Worm (Caenorhabditis elegans) whole organism, L1 larva: ENCODE measurements around the gene F28G4.2.

Experiments
- C34B4.2 ChIP-seq: sonication (generic microtip); optimal IDR thresholded peaks from 2 replicates; lab custom pipeline; 2017; ENCODE audit warnings: mild to moderate bottlenecking, missing genetic modification characterization, missing compliant biosample characterization
- Y116A8C.19 ChIP-seq: sonication (generic microtip); optimal IDR thresholded peaks from 2 replicates; lab custom pipeline; 2016; ENCODE audit warnings: missing compliant biosample characterization, missing genetic modification characterization, borderline replicate concordance
- aha-1 ChIP-seq: fragments of 150-350 bp; optimal IDR thresholded peaks from 2 replicates; lab custom pipeline; 2014; ENCODE audit warnings: missing biosample characterization, missing genetic modification characterization
- blmp-1 ChIP-seq: fragments of 150-350 bp; optimal IDR thresholded peaks from 2 replicates; lab custom pipeline; 2014; ENCODE audit warnings: missing biosample characterization, missing genetic modification characterization
- ceh-63 ChIP-seq: fragments of 200-800 bp; sonication (Bioruptor generic); optimal IDR thresholded peaks from 2 replicates; lab custom pipeline; 2018; ENCODE audit warnings: mild to moderate bottlenecking, missing genetic modification characterization, missing compliant biosample characterization
- ceh-82 ChIP-seq, 3 experiments: fragments of 150-350 bp in 1 of 3; sonication (generic microtip) in 2 of 3; optimal IDR thresholded peaks; 2 replicates each; lab custom pipeline; 2014 to 2017; ENCODE audit warnings: missing biosample characterization in 3 of 3, missing genetic modification characterization in 3 of 3
- ceh-88 ChIP-seq: fragments of 200-800 bp; sonication (Bioruptor generic); IDR thresholded peaks from 2 replicates; pipeline ENCODE4 v1.3.6; 2022; ENCODE audit warnings: missing genetic modification characterization, missing compliant biosample characterization
- ceh-90 ChIP-seq: sonication (generic microtip); optimal IDR thresholded peaks from 2 replicates; lab custom pipeline; 2016; ENCODE audit warnings: missing genetic modification characterization, missing compliant biosample characterization
- efl-3 ChIP-seq: fragments of 200-800 bp; sonication (Bioruptor generic); optimal IDR thresholded peaks from 2 replicates; lab custom pipeline; 2018; ENCODE audit warnings: mild to moderate bottlenecking, missing genetic modification characterization, missing compliant biosample characterization
- egl-13 ChIP-seq: sonication (generic microtip); optimal IDR thresholded peaks from 2 replicates; lab custom pipeline; 2016; ENCODE audit warnings: missing genotype, missing genetic modification reagents, missing genetic modification characterization, missing compliant biosample characterization
- egl-27 ChIP-seq, 2 experiments: fragments of 150-350 bp in 1 of 2; sonication (generic microtip); optimal IDR thresholded peaks; 3 replicates each; lab custom pipeline; 2017 to 2018; ENCODE audit warnings: missing biosample characterization in 2 of 2, missing genetic modification characterization in 2 of 2, missing genetic modification reagents in 2 of 2
- fkh-10 ChIP-seq: sonication (generic microtip); optimal IDR thresholded peaks from 2 replicates; lab custom pipeline; 2017; ENCODE audit warnings: missing biosample characterization, missing genetic modification reagents, missing genetic modification characterization
- fkh-4 ChIP-seq: sonication (generic microtip); optimal IDR thresholded peaks from 2 replicates; lab custom pipeline; 2016; ENCODE audit warnings: missing compliant biosample characterization, missing genetic modification characterization, borderline replicate concordance
- fos-1 ChIP-seq: fragments of 150-350 bp; optimal IDR thresholded peaks from 2 replicates; lab custom pipeline; 2014; ENCODE audit warnings: missing biosample characterization, missing genetic modification characterization
- grh-1 ChIP-seq: fragments of 200-800 bp; sonication (Bioruptor generic); IDR thresholded peaks from 2 replicates; pipeline ENCODE4 v1.3.6; 2022; ENCODE audit warnings: missing genetic modification reagents, missing genetic modification characterization, missing compliant biosample characterization
- hlh-17 ChIP-seq: fragments of 200-800 bp; sonication (Bioruptor generic); optimal IDR thresholded peaks from 2 replicates; lab custom pipeline; 2018; ENCODE audit warnings: missing genetic modification characterization, mild to moderate bottlenecking, missing compliant biosample characterization, moderate library complexity, borderline replicate concordance
- hlh-4 ChIP-seq: sonication (generic microtip); optimal IDR thresholded peaks from 2 replicates; lab custom pipeline; 2016; ENCODE audit warnings: mild to moderate bottlenecking, missing genetic modification characterization, missing compliant biosample characterization
- isw-1 ChIP-seq: fragments of 200-800 bp; sonication (Bioruptor generic); IDR thresholded peaks from 2 replicates; pipeline ENCODE4 v1.3.6; 2022; ENCODE audit warnings: missing genetic modification characterization, missing compliant biosample characterization
- jun-1 ChIP-seq: fragments of 150-350 bp; optimal IDR thresholded peaks from 2 replicates; lab custom pipeline; 2014; ENCODE audit warnings: missing biosample characterization, missing genetic modification reagents, missing genetic modification characterization
- lin-13 ChIP-seq: fragments of 150-350 bp; optimal IDR thresholded peaks from 2 replicates; lab custom pipeline; 2014; ENCODE audit warnings: missing biosample characterization, missing genetic modification reagents, missing genetic modification characterization
- lin-15B ChIP-seq: fragments of 150-350 bp; sonication (generic microtip); optimal IDR thresholded peaks from 3 replicates; lab custom pipeline; 2014; ENCODE audit warnings: missing biosample characterization, missing genetic modification characterization
- lin-39 ChIP-seq: fragments of 150-350 bp; optimal IDR thresholded peaks from 2 replicates; lab custom pipeline; 2014; ENCODE audit warnings: missing biosample characterization, missing genetic modification reagents, missing genetic modification characterization
- lir-3 ChIP-seq: sonication (generic microtip); optimal IDR thresholded peaks from 2 replicates; lab custom pipeline; 2016; ENCODE audit warnings: mild to moderate bottlenecking, missing genetic modification characterization, moderate library complexity, missing compliant biosample characterization; ENCODE audit not compliant: poor library complexity
- nhr-11 ChIP-seq: fragments of 150-350 bp; optimal IDR thresholded peaks from 2 replicates; lab custom pipeline; 2014; ENCODE audit warnings: missing biosample characterization, missing genetic modification characterization
- nhr-12 ChIP-seq: sonication (generic microtip); optimal IDR thresholded peaks from 2 replicates; lab custom pipeline; 2017; ENCODE audit warnings: missing biosample characterization, missing genetic modification characterization
- nhr-20 ChIP-seq: sonication (generic microtip); optimal IDR thresholded peaks from 2 replicates; lab custom pipeline; 2016; ENCODE audit warnings: mild to moderate bottlenecking, missing genetic modification characterization, missing compliant biosample characterization
- nhr-237 ChIP-seq: fragments of 150-350 bp; optimal IDR thresholded peaks from 2 replicates; lab custom pipeline; 2014; ENCODE audit warnings: missing biosample characterization, missing genetic modification characterization
- nhr-28 ChIP-seq: fragments of 150-350 bp; optimal IDR thresholded peaks from 2 replicates; lab custom pipeline; 2014; ENCODE audit warnings: missing biosample characterization, missing genetic modification characterization
- nhr-47 ChIP-seq: sonication (generic microtip); optimal IDR thresholded peaks from 2 replicates; lab custom pipeline; 2016; ENCODE audit warnings: mild to moderate bottlenecking, missing genetic modification characterization, moderate library complexity, missing compliant biosample characterization
- nhr-77 ChIP-seq: fragments of 150-350 bp; optimal IDR thresholded peaks from 2 replicates; lab custom pipeline; 2014; ENCODE audit warnings: missing biosample characterization, missing genetic modification characterization
- nhr-85 ChIP-seq: sonication (generic microtip); peaks from one replicate; lab custom pipeline; 2016; ENCODE audit warnings: missing genetic modification characterization, inconsistent platforms, missing compliant biosample characterization
- pax-3 ChIP-seq: fragments of 200-800 bp; sonication (Bioruptor generic); optimal IDR thresholded peaks from 2 replicates; lab custom pipeline; 2018; ENCODE audit warnings: mild to moderate bottlenecking, missing genetic modification characterization, moderate library complexity, missing compliant biosample characterization
- pqm-1 ChIP-seq: sonication (generic microtip); optimal IDR thresholded peaks from 3 replicates; lab custom pipeline; 2017; ENCODE audit warnings: missing biosample characterization, missing genetic modification characterization
- rnt-1 ChIP-seq: sonication (generic microtip); optimal IDR thresholded peaks from 2 replicates; lab custom pipeline; 2016; ENCODE audit warnings: mild to moderate bottlenecking, missing genetic modification characterization, moderate library complexity, missing compliant biosample characterization
- skn-1 ChIP-seq: fragments of 150-350 bp; optimal IDR thresholded peaks from 2 replicates; lab custom pipeline; 2014; ENCODE audit warnings: missing biosample characterization, missing genetic modification characterization
- snpc-4 ChIP-seq: fragments of 150-350 bp; optimal IDR thresholded peaks from 2 replicates; lab custom pipeline; 2014; ENCODE audit warnings: missing biosample characterization, missing genetic modification characterization
- sptf-1 ChIP-seq: fragments of 150-350 bp; optimal IDR thresholded peaks from 2 replicates; lab custom pipeline; 2014; ENCODE audit warnings: missing biosample characterization, missing genetic modification characterization
- tbx-2 ChIP-seq: sonication (generic microtip); optimal IDR thresholded peaks from 2 replicates; lab custom pipeline; 2016; ENCODE audit warnings: missing genetic modification characterization, missing compliant biosample characterization
- ztf-11 ChIP-seq, 2 experiments: sonication (generic microtip); optimal IDR thresholded peaks; 2 replicates each; lab custom pipeline; 2016 to 2017; ENCODE audit warnings: missing genetic modification characterization in 2 of 2, missing biosample characterization in 1 of 2, missing compliant biosample characterization in 1 of 2

The F28G4.2 gene

ce11 chrV:16246579-16246978 lies 35.5 kb downstream of the F28G4.2 start, which contains the start of gene srh-95:
TSS of gene srh-95 (plus strand) at chrV:16246879.
- TF ChIP-seq nhr-77 (tag; lab: Kevin White, UChicago): no peak
- TF ChIP-seq Y116A8C.19 (tag; lab: Kevin White, UChicago): no peak
- TF ChIP-seq rnt-1: no peak
- no peak for TF ChIP-seq jun-1 (tag; lab: Kevin White, UChicago)
- no peak for TF ChIP-seq nhr-11 (tag; lab: Kevin White, UChicago)
- no peak for TF ChIP-seq C34B4.2
- TF ChIP-seq nhr-20 (tag; lab: Kevin White, UChicago): no peak
- TF ChIP-seq nhr-237 (tag; lab: Kevin White, UChicago): no peak
- no peak for TF ChIP-seq skn-1 (tag; lab: Kevin White, UChicago)
- TF ChIP-seq, all 84 proteins: peak for 0

- no peak for TF ChIP-seq lin-15B
- TF ChIP-seq isw-1 (GFP tag; lab: Robert Waterston, UW): no peak
- no peak for TF ChIP-seq nhr-12 (tag; lab: Kevin White, UChicago)
- no peak for TF ChIP-seq sptf-1 (tag; lab: Kevin White, UChicago)
- no peak for TF ChIP-seq ceh-82 (tag; optimal IDR thresholded peaks at IDR 0.05; lab: Kevin White, UChicago)
- no peak for TF ChIP-seq egl-27 (tag; optimal IDR thresholded peaks at IDR 0.05; lab: Kevin White, UChicago)
- TF ChIP-seq tbx-2: no peak
- TF ChIP-seq nhr-28 (tag; lab: Kevin White, UChicago): no peak
- TF ChIP-seq nhr-77 (tag; lab: Kevin White, UChicago): no peak
- no peak for TF ChIP-seq lin-39 (tag; lab: Kevin White, UChicago)
- TF ChIP-seq efl-3 (GFP tag; lab: Kevin White, UChicago): no peak
- TF ChIP-seq hlh-17 (GFP tag; lab: Kevin White, UChicago): no peak
- TF ChIP-seq ceh-63 (GFP tag; lab: Kevin White, UChicago): no peak
- TF ChIP-seq pax-3 (tag; lab: Kevin White, UChicago): no peak
- no peak for TF ChIP-seq ceh-90 (tag; lab: Kevin White, UChicago)
- no peak for TF ChIP-seq nhr-85 (tag; lab: Kevin White, UChicago)
- no peak for TF ChIP-seq pqm-1
- no peak for TF ChIP-seq fkh-4 (tag; lab: Kevin White, UChicago)
- no peak for TF ChIP-seq egl-13 (tag; lab: Kevin White, UChicago)
Measured at ce11 chrV:16244078-16244477, 38.0 kb downstream of the F28G4.2 start, which contains the start of gene srh-104. TSS of gene srh-104 (minus strand) at chrV:16244178.

- no peak for TF ChIP-seq nhr-20 (tag; lab: Kevin White, UChicago)
- no peak for TF ChIP-seq rnt-1
- no peak for TF ChIP-seq lin-13 (GFP tag; lab: Kevin White, UChicago)
- TF ChIP-seq ceh-82 (tag; optimal IDR thresholded peaks at IDR 0.05; lab: Kevin White, UChicago): no peak
- no peak for TF ChIP-seq hlh-17 (GFP tag; lab: Kevin White, UChicago)
- TF ChIP-seq pax-3 (tag; lab: Kevin White, UChicago): no peak
Measured at ce11 chrV:16237223-16237622, 44.9 kb downstream of the F28G4.2 start, which contains the start of gene F21H7.5. TSS of gene F21H7.5 (plus strand) at chrV:16237523.

DNA sequence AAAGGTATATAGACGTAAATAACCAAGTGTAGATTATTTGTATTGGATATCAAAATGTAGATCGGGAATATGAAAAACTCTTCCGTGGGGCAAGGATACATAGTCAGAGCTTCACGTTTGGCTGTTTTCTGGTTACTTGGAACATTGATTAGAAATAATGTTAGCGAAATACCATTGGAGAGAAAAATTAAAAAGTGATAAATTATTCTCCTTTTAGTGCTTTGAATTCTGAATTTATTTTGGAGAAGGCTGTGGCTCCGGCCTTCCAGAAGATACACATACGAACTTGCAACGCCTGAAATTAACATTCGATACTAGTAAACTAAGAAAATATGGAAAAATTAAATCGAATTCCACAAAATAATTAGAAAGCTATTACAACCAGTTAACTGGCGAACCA lies 46.5 kb downstream of the F28G4.2 start, which contains the start of gene srh-98:
srh-98 (minus strand) TSS at position 101 of the 400 bp plus-strand sequence.
- no peak for TF ChIP-seq snpc-4 (tag; lab: Kevin White, UChicago)
- TF ChIP-seq blmp-1 (tag; lab: Kevin White, UChicago): no peak
- TF ChIP-seq ceh-88: no peak
- no peak for TF ChIP-seq lir-3 (tag; lab: Kevin White, UChicago)
- TF ChIP-seq fkh-10 (GFP tag; lab: Kevin White, UChicago): no peak
- TF ChIP-seq hlh-4 (tag; lab: Kevin White, UChicago): no peak
- no peak for TF ChIP-seq grh-1 (GFP tag; lab: Robert Waterston, UW)
- TF ChIP-seq aha-1 (tag; lab: Kevin White, UChicago): no peak
- no peak for TF ChIP-seq fos-1 (tag; lab: Kevin White, UChicago)
- TF ChIP-seq ztf-11 (tag; optimal IDR thresholded peaks at IDR 0.05; lab: Kevin White, UChicago): no peak
- TF ChIP-seq jun-1 (tag; lab: Kevin White, UChicago): no peak
- no peak for TF ChIP-seq nhr-47 (tag; lab: Kevin White, UChicago)
- TF ChIP-seq ceh-90 (tag; lab: Kevin White, UChicago): no peak
